Comparison of ENCODE assay signal across 5 fruit fly cellular contexts in genomic region chr3L:1414032-1414431, dm6.
A peak's percentile ranks its signal among the peaks of the same experiment; 100 is the strongest.
TF ChIP-seq lines count a peak whose summit lies in the region.

No protein-coding gene starts in this region.

- no peak for TF ChIP-seq CTCF in whole organism, embryonic (GFP tag; optimal IDR thresholded peaks at IDR 0.05; lab: Kevin White, UChicago)

TF ChIP-seq in whole organism, 6 proteins besides CTCF, POLR2A, EP300 and RAD21:
- TF ChIP-seq Dll (optimal IDR thresholded peaks at IDR 0.05; lab: Kevin White, UChicago) (peak; percentile 8), psq (optimal IDR thresholded peaks at IDR 0.05; lab: Kevin White, UChicago) (no peak), pan (optimal IDR thresholded peaks at IDR 0.05; lab: Kevin White, UChicago) (no peak)

TF ChIP-seq in whole organism, embryonic, 481 proteins besides CTCF, POLR2A, EP300 and RAD21 (continues in another document):
- TF ChIP-seq CG9727 (GFP tag; optimal IDR thresholded peaks at IDR 0.05; lab: Kevin White, UChicago) (peak; percentile 46), shn (GFP tag; optimal IDR thresholded peaks at IDR 0.05; lab: Kevin White, UChicago) (no peak), HHEX (GFP tag; optimal IDR thresholded peaks at IDR 0.05; lab: Kevin White, UChicago) (no peak), seq (GFP tag; IDR thresholded peaks at IDR 0.05; lab: Robert Waterston, UW) (0 out of 2 replicates have a peak, but pooled peaks have one; percentile 38), CG9215 (GFP tag; IDR thresholded peaks at IDR 0.05; lab: Robert Waterston, UW) (no peak), CG18619 (GFP tag; optimal IDR thresholded peaks at IDR 0.05; lab: Kevin White, UChicago) (peak; percentile 0), slou (GFP tag; optimal IDR thresholded peaks at IDR 0.05; lab: Kevin White, UChicago) (no peak), Six4 (GFP tag; optimal IDR thresholded peaks at IDR 0.05; lab: Kevin White, UChicago) (peak; percentile 25), dysf (GFP tag; IDR thresholded peaks at IDR 0.05; lab: Robert Waterston, UW) (0 out of 3 replicates have a peak, but pooled peaks have one; percentile 48), CG3407 (GFP tag; optimal IDR thresholded peaks at IDR 0.05; lab: Kevin White, UChicago) (peak; percentile 12), CG3995 (GFP tag; optimal IDR thresholded peaks at IDR 0.05; lab: Kevin White, UChicago) (no peak), zf30C (GFP tag; optimal IDR thresholded peaks at IDR 0.05; lab: Kevin White, UChicago) (no peak), Camta (GFP tag; optimal IDR thresholded peaks at IDR 0.05; lab: Kevin White, UChicago) (peak; percentile 8), CG10321 (GFP tag; IDR thresholded peaks at IDR 0.05; lab: Robert Waterston, UW) (no peak), mld (GFP tag; IDR thresholded peaks at IDR 0.05; lab: Robert Waterston, UW; ENCODE audit: partially characterized antibody) (no peak), twi (tag; optimal IDR thresholded peaks at IDR 0.05; lab: Kevin White, UChicago) (no peak), CG4404 (GFP tag; IDR thresholded peaks at IDR 0.05; lab: Robert Waterston, UW) (peak; percentile 85), CG17802 (tag; optimal IDR thresholded peaks at IDR 0.05; lab: Kevin White, UChicago) (peak; percentile 0), HLH4C (GFP tag; IDR thresholded peaks at IDR 0.05; lab: Robert Waterston, UW; ENCODE audit: partially characterized antibody) (no peak), CG3281 (GFP tag; optimal IDR thresholded peaks at IDR 0.05; lab: Kevin White, UChicago) (no peak), Vsx1 (GFP tag; optimal IDR thresholded peaks at IDR 0.05; lab: Kevin White, UChicago) (no peak), pita (GFP tag; optimal IDR thresholded peaks at IDR 0.05; lab: Kevin White, UChicago) (no peak)

TF ChIP-seq in whole organism, prepupa, 60 proteins besides CTCF, POLR2A, EP300 and RAD21 (continues in another document):
- TF ChIP-seq CG6792 (GFP tag; optimal IDR thresholded peaks at IDR 0.05; lab: Kevin White, UChicago) (peak; percentile 60), Sox14 (GFP tag; optimal IDR thresholded peaks at IDR 0.05; lab: Kevin White, UChicago) (peak; percentile 52), vri (GFP tag; optimal IDR thresholded peaks at IDR 0.05; lab: Kevin White, UChicago) (peak; percentile 18), CG3919 (GFP tag; optimal IDR thresholded peaks at IDR 0.05; lab: Kevin White, UChicago) (no peak), CG8119 (GFP tag; IDR thresholded peaks at IDR 0.05; lab: Robert Waterston, UW) (no peak), fkh (GFP tag; optimal IDR thresholded peaks at IDR 0.05; lab: Kevin White, UChicago) (no peak), CG4318 (GFP tag; optimal IDR thresholded peaks at IDR 0.05; lab: Kevin White, UChicago) (peak; percentile 3), Hr39 (GFP tag; optimal IDR thresholded peaks at IDR 0.05; lab: Kevin White, UChicago) (peak; percentile 22), fd85E (GFP tag; optimal IDR thresholded peaks at IDR 0.05; lab: Kevin White, UChicago) (no peak), svp (GFP tag; lab: Kevin White, UChicago) (peak; percentile 45), esn (GFP tag; optimal IDR thresholded peaks at IDR 0.05; lab: Kevin White, UChicago) (peak; percentile 42), CG10631 (GFP tag; optimal IDR thresholded peaks at IDR 0.05; lab: Kevin White, UChicago) (peak; percentile 58), achi (GFP tag; optimal IDR thresholded peaks at IDR 0.05; lab: Kevin White, UChicago) (no peak), pdm3 (GFP tag; optimal IDR thresholded peaks at IDR 0.05; lab: Kevin White, UChicago) (peak; percentile 63), dac (GFP tag; optimal IDR thresholded peaks at IDR 0.05; lab: Kevin White, UChicago) (no peak), CG11762 (GFP tag; optimal IDR thresholded peaks at IDR 0.05; lab: Kevin White, UChicago; ENCODE audit: insufficient read depth) (no peak), Hr38 (GFP tag; optimal IDR thresholded peaks at IDR 0.05; lab: Kevin White, UChicago) (no peak), CG8319 (GFP tag; optimal IDR thresholded peaks at IDR 0.05; lab: Kevin White, UChicago) (peak; percentile 12), net (GFP tag; optimal IDR thresholded peaks at IDR 0.05; lab: Kevin White, UChicago) (peak; percentile 61), CG8632 (GFP tag; optimal IDR thresholded peaks at IDR 0.05; lab: Kevin White, UChicago) (peak; percentile 56), CG11294 (GFP tag; IDR thresholded peaks at IDR 0.05; lab: Robert Waterston, UW) (no peak), Met (GFP tag; optimal IDR thresholded peaks at IDR 0.05; lab: Kevin White, UChicago) (peak; percentile 39), spab (GFP tag; optimal IDR thresholded peaks at IDR 0.05; lab: Kevin White, UChicago) (no peak)

TF ChIP-seq in whole organism, pupa, 21 proteins besides CTCF, POLR2A, EP300 and RAD21:
- TF ChIP-seq Pif1B (GFP tag; optimal IDR thresholded peaks at IDR 0.05; lab: Kevin White, UChicago) (peak; percentile 17), CG15710 (tag; optimal IDR thresholded peaks at IDR 0.05; lab: Kevin White, UChicago) (peak; percentile 74), Pif1A (GFP tag; optimal IDR thresholded peaks at IDR 0.05; lab: Kevin White, UChicago) (peak; percentile 43), EcR (GFP tag; optimal IDR thresholded peaks at IDR 0.05; lab: Kevin White, UChicago) (no peak), CG9948 (tag; optimal IDR thresholded peaks at IDR 0.05; lab: Kevin White, UChicago) (peak; percentile 64), CG32121 (GFP tag; IDR thresholded peaks at IDR 0.05; lab: Robert Waterston, UW) (no peak), fd96Ca (GFP tag; IDR thresholded peaks at IDR 0.05; lab: Robert Waterston, UW) (peak; percentile 53; the same call in 2 of the 3 replicates), CG13204 (GFP tag; optimal IDR thresholded peaks at IDR 0.05; lab: Kevin White, UChicago) (peak; percentile 45), CG12605 (GFP tag; IDR thresholded peaks at IDR 0.05; lab: Robert Waterston, UW) (peak; percentile 33; the same call in 1 of the 2 replicates), gl (tag; optimal IDR thresholded peaks at IDR 0.05; lab: Kevin White, UChicago) (peak; percentile 67), CG17806 (tag; optimal IDR thresholded peaks at IDR 0.05; lab: Kevin White, UChicago) (no peak), D1 (tag; optimal IDR thresholded peaks at IDR 0.05; lab: Kevin White, UChicago) (no peak), CG10348 (GFP tag; IDR thresholded peaks at IDR 0.05; lab: Robert Waterston, UW) (no peak), CG34367 (tag; optimal IDR thresholded peaks at IDR 0.05; lab: Kevin White, UChicago) (peak; percentile 76), CG4496 (GFP tag; IDR thresholded peaks at IDR 0.05; lab: Robert Waterston, UW) (peak; percentile 79; the same call in 2 of the 3 replicates)

TF ChIP-seq in whole organism, wandering third instar larva, 38 proteins besides CTCF, POLR2A, EP300 and RAD21:
- TF ChIP-seq rgr (GFP tag; optimal IDR thresholded peaks at IDR 0.05; lab: Kevin White, UChicago) (peak; percentile 61), foxo (GFP tag; optimal IDR thresholded peaks at IDR 0.05; lab: Kevin White, UChicago) (peak in 1 of 2 experiments; percentile 57), fru (GFP tag; optimal IDR thresholded peaks at IDR 0.05; lab: Kevin White, UChicago) (peak; percentile 49), Hnf4 (GFP tag; optimal IDR thresholded peaks at IDR 0.05; lab: Kevin White, UChicago) (peak; percentile 20), br (GFP tag; optimal IDR thresholded peaks at IDR 0.05; lab: Kevin White, UChicago) (peak; percentile 51), ey (GFP tag; optimal IDR thresholded peaks at IDR 0.05; lab: Kevin White, UChicago) (peak; percentile 43), OdsH (GFP tag; optimal IDR thresholded peaks at IDR 0.05; lab: Kevin White, UChicago) (peak; percentile 1), CrebA (GFP tag; optimal IDR thresholded peaks at IDR 0.05; lab: Kevin White, UChicago; ENCODE audit: borderline replicate concordance) (no peak), usp (GFP tag; optimal IDR thresholded peaks at IDR 0.05; lab: Kevin White, UChicago) (no peak), HLH106 (tag; optimal IDR thresholded peaks at IDR 0.05; lab: Kevin White, UChicago) (no peak), psq (GFP tag; optimal IDR thresholded peaks at IDR 0.05; lab: Kevin White, UChicago) (peak; percentile 22), h (GFP tag; optimal IDR thresholded peaks at IDR 0.05; lab: Kevin White, UChicago) (peak; percentile 25)
